Worm (Caenorhabditis elegans) whole organism, L3 larva: ENCODE data around the gene che-10.

Experiments used
- R02D3.7 ChIP-seq: fragments of 150-350 bp; optimal IDR thresholded peaks from 2 replicates; lab custom pipeline; 2014; ENCODE audit warnings: missing biosample characterization, missing genetic modification characterization
- ZK546.5 ChIP-seq: sonication (generic microtip); optimal IDR thresholded peaks from 2 replicates; lab custom pipeline; 2017; ENCODE audit warnings: missing biosample characterization, missing genetic modification characterization
- aly-2 ChIP-seq: fragments of 150-350 bp; optimal IDR thresholded peaks from 2 replicates; lab custom pipeline; 2014; ENCODE audit warnings: missing biosample characterization, missing genetic modification characterization
- ama-1 ChIP-seq: fragments of 150-350 bp; optimal IDR thresholded peaks from 2 replicates; lab custom pipeline; 2018
- ceh-28 ChIP-seq: fragments of 150-350 bp; optimal IDR thresholded peaks from 2 replicates; lab custom pipeline; 2014; ENCODE audit warnings: missing biosample characterization, missing genetic modification reagents, missing genetic modification characterization
- ceh-9 ChIP-seq: sonication (generic microtip); optimal IDR thresholded peaks from 2 replicates; lab custom pipeline; 2018; ENCODE audit warnings: missing biosample characterization, missing genetic modification characterization
- daf-12 ChIP-seq: fragments of 150-350 bp; optimal IDR thresholded peaks from 2 replicates; lab custom pipeline; 2014; ENCODE audit warnings: missing biosample characterization, missing genetic modification reagents, missing genetic modification characterization
- egl-5 ChIP-seq: fragments of 150-350 bp; optimal IDR thresholded peaks from 2 replicates; lab custom pipeline; 2017; ENCODE audit warnings: missing biosample characterization, missing genetic modification reagents, missing genetic modification characterization, inconsistent platforms
- elt-1 ChIP-seq: fragments of 150-350 bp; optimal IDR thresholded peaks from 2 replicates; lab custom pipeline; 2014; ENCODE audit warnings: missing biosample characterization, missing genetic modification characterization
- elt-2 ChIP-seq: sonication (generic microtip); optimal IDR thresholded peaks from 2 replicates; lab custom pipeline; 2016; ENCODE audit warnings: missing genetic modification reagents, mild to moderate bottlenecking, missing genetic modification characterization, missing compliant biosample characterization
- elt-3 ChIP-seq, 3 experiments: fragments of 150-350 bp in 1 of 3; sonication (generic microtip) in 2 of 3; optimal IDR thresholded peaks; 2 replicates in 2 of 3; 4 replicates in 1 of 3; lab custom pipeline; 2014 to 2017; ENCODE audit warnings: missing biosample characterization in 3 of 3, missing genetic modification characterization in 3 of 3
- fkh-10 ChIP-seq: sonication (generic microtip); optimal IDR thresholded peaks from 2 replicates; lab custom pipeline; 2017; ENCODE audit warnings: missing biosample characterization, missing genetic modification reagents, missing genetic modification characterization
- fkh-2 ChIP-seq: fragments of 150-350 bp; optimal IDR thresholded peaks from 2 replicates; lab custom pipeline; 2014; ENCODE audit warnings: missing biosample characterization, missing genetic modification reagents, missing genetic modification characterization
- hmg-11 ChIP-seq: sonication (generic microtip); optimal IDR thresholded peaks from 2 replicates; lab custom pipeline; 2016; ENCODE audit warnings: missing genetic modification characterization, missing compliant biosample characterization
- jun-1 ChIP-seq: fragments of 150-350 bp; optimal IDR thresholded peaks from 2 replicates; lab custom pipeline; 2014; ENCODE audit warnings: missing biosample characterization, missing genetic modification reagents, missing genetic modification characterization
- lin-15B ChIP-seq: fragments of 150-350 bp; optimal IDR thresholded peaks from 2 replicates; lab custom pipeline; 2014; ENCODE audit warnings: missing biosample characterization, missing genetic modification characterization
- lin-39 ChIP-seq: fragments of 150-350 bp; optimal IDR thresholded peaks from 2 replicates; lab custom pipeline; 2018; ENCODE audit warnings: missing biosample characterization, missing genetic modification reagents, missing genetic modification characterization
- lsy-12 ChIP-seq: sonication (generic microtip); optimal IDR thresholded peaks from 2 replicates; lab custom pipeline; 2016; ENCODE audit warnings: mild to moderate bottlenecking, missing genetic modification characterization, missing compliant biosample characterization
- mdl-1 ChIP-seq: fragments of 150-350 bp; optimal IDR thresholded peaks from 2 replicates; lab custom pipeline; 2014; ENCODE audit warnings: missing biosample characterization, missing genetic modification characterization
- mml-1 ChIP-seq: fragments of 150-350 bp; sonication (generic microtip); optimal IDR thresholded peaks from 3 replicates; lab custom pipeline; 2014; ENCODE audit warnings: missing biosample characterization, missing genetic modification characterization
- nhr-11 ChIP-seq: fragments of 150-350 bp; optimal IDR thresholded peaks from 2 replicates; lab custom pipeline; 2014; ENCODE audit warnings: missing biosample characterization, missing genetic modification characterization
- nhr-237 ChIP-seq: fragments of 150-350 bp; optimal IDR thresholded peaks from 2 replicates; lab custom pipeline; 2014; ENCODE audit warnings: missing biosample characterization, missing genetic modification characterization
- nhr-43 ChIP-seq: sonication (generic microtip); optimal IDR thresholded peaks from 2 replicates; lab custom pipeline; 2016; ENCODE audit warnings: mild to moderate bottlenecking, missing genetic modification characterization, missing compliant biosample characterization; ENCODE audit not compliant: poor library complexity, severe bottlenecking
- nhr-67 ChIP-seq: fragments of 150-350 bp; optimal IDR thresholded peaks from 2 replicates; lab custom pipeline; 2014; ENCODE audit warnings: missing biosample characterization, missing genetic modification characterization
- nhr-76 ChIP-seq: fragments of 150-350 bp; sonication (generic microtip); optimal IDR thresholded peaks from 5 replicates; lab custom pipeline; 2014; ENCODE audit warnings: missing biosample characterization, missing genetic modification characterization
- nhr-77 ChIP-seq: fragments of 150-350 bp; optimal IDR thresholded peaks from 2 replicates; lab custom pipeline; 2014; ENCODE audit warnings: missing biosample characterization, missing genetic modification characterization
- pha-4 ChIP-seq: fragments of 150-350 bp; optimal IDR thresholded peaks from 2 replicates; lab custom pipeline; 2014; ENCODE audit warnings: missing biosample characterization, missing genetic modification reagents, missing genetic modification characterization
- pqm-1 ChIP-seq: fragments of 150-350 bp; optimal IDR thresholded peaks from 2 replicates; lab custom pipeline; 2017; ENCODE audit warnings: missing biosample characterization, missing genetic modification characterization, inconsistent platforms
- skn-1 ChIP-seq: fragments of 150-350 bp; optimal IDR thresholded peaks from 2 replicates; lab custom pipeline; 2014; ENCODE audit warnings: missing biosample characterization, missing genetic modification characterization
- snpc-4 ChIP-seq: fragments of 150-350 bp; optimal IDR thresholded peaks from 2 replicates; lab custom pipeline; 2014; ENCODE audit warnings: missing biosample characterization, missing genetic modification characterization
- tbx-2 ChIP-seq: sonication (generic microtip); optimal IDR thresholded peaks from 2 replicates; lab custom pipeline; 2016; ENCODE audit warnings: mild to moderate bottlenecking, missing genetic modification characterization, missing compliant biosample characterization
- unc-39 ChIP-seq: sonication (generic microtip); optimal IDR thresholded peaks from 4 replicates; lab custom pipeline; 2017; ENCODE audit warnings: missing biosample characterization, missing genetic modification characterization
- unc-62 ChIP-seq: fragments of 150-350 bp; sonication (generic microtip); optimal IDR thresholded peaks from 4 replicates; lab custom pipeline; 2014; ENCODE audit warnings: missing biosample characterization, missing genetic modification reagents, missing genetic modification characterization
- zag-1 ChIP-seq: fragments of 150-350 bp; optimal IDR thresholded peaks from 2 replicates; lab custom pipeline; 2014; ENCODE audit warnings: missing biosample characterization, missing genetic modification characterization
- ztf-11 ChIP-seq: fragments of 150-350 bp; optimal IDR thresholded peaks from 2 replicates; lab custom pipeline; 2014; ENCODE audit warnings: missing biosample characterization, missing genetic modification characterization
- ztf-4 ChIP-seq: fragments of 150-350 bp; optimal IDR thresholded peaks from 2 replicates; lab custom pipeline; 2014; ENCODE audit warnings: missing biosample characterization, missing genetic modification characterization

Gene che-10

DNA sequence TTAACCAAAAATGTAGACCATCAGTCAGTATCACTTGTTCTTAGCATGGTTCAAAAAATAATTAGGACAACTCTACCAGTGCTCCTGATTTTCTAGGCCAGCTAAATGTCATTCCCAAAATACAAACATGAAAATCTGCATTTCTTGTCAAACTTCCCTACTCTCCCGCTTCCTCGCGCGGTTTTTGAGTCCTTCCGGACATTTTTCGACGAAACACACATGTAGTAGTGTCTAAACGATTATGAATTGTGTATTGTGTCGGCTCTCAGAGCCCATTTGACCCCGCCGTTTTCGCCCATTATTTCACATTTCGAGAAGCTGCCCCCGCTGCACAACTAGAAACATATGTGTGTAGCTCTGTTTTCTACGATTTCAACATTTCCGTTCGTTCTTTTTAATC is 11.5 kb downstream of the che-10 start, which contains the start of gene F35D11.1:
Gene F35D11.1, plus strand, starts transcription at position 301 of the 400 bp plus-strand sequence.
- TF ChIP-seq ceh-9 (tag; lab: Kevin White, UChicago) (no peak), R02D3.7 (no peak), hmg-11 (tag; lab: Kevin White, UChicago) (no peak), nhr-237 (tag; lab: Kevin White, UChicago) (no peak), nhr-76 (tag; lab: Kevin White, UChicago) (no peak), lsy-12 (no peak), ztf-4 (tag; lab: Kevin White, UChicago) (no peak), mml-1 (tag; lab: Kevin White, UChicago) (no peak), nhr-67 (tag; lab: Kevin White, UChicago) (no peak), ztf-11 (tag; lab: Kevin White, UChicago) (no peak), tbx-2 (tag; lab: Kevin White, UChicago) (no peak), fkh-2 (tag; lab: Kevin White, UChicago) (no peak), ceh-28 (tag; lab: Kevin White, UChicago) (no peak), elt-1 (tag; lab: Kevin White, UChicago) (no peak), ZK546.5 (tag; lab: Kevin White, UChicago) (no peak)

ce11 chrII:4621650-4622049 is 16.5 kb downstream of the che-10 start, which contains the start of gene clec-139:
clec-139 (minus strand) TSS chrII:4621750.
- no peak for TF ChIP-seq mdl-1
- no peak for TF ChIP-seq nhr-76 (tag; lab: Kevin White, UChicago)
- no peak for TF ChIP-seq unc-62 (GFP tag; lab: Kevin White, UChicago)
- no peak for TF ChIP-seq aly-2 (tag; lab: Kevin White, UChicago)
- TF ChIP-seq unc-39, result no peak
- no peak for TF ChIP-seq lin-15B (tag; lab: Kevin White, UChicago)
- TF ChIP-seq daf-12 (tag; lab: Kevin White, UChicago), result no peak
- TF ChIP-seq egl-5 (tag; lab: Kevin White, UChicago), result no peak
- TF ChIP-seq nhr-11 (tag; lab: Kevin White, UChicago), result no peak
- TF ChIP-seq nhr-77 (tag; lab: Kevin White, UChicago), result no peak
- no peak for TF ChIP-seq ZK546.5 (tag; lab: Kevin White, UChicago)
- TF ChIP-seq elt-3 (tag; optimal IDR thresholded peaks at IDR 0.05; lab: Kevin White, UChicago), result no peak
- TF ChIP-seq pqm-1 (tag; lab: Kevin White, UChicago), result no peak
- no peak for TF ChIP-seq fkh-10 (GFP tag; lab: Kevin White, UChicago)

DNA sequence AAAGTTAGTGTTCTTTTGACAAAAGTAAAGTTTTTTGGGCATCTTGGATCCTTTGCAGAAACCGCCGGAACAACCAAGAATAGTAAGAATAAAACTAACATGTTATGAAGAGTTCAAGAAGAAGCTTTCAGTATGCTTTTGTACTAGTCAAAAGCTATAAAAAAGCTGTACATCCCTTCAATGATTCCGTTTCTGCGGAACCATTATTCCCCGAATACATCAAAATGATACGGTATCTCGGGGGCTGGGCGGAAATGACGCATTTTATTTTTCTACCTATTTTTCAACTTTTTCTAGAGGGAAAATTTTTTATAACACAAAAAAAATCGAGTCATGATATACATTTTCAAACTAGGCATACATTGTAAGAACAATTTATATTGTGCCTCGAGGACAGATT is 18.4 kb downstream of the che-10 start, which contains the start of gene clec-138:
Gene clec-138, minus strand, starts transcription at position 101 of the 400 bp plus-strand sequence.
- TF ChIP-seq R02D3.7, result no peak
- no peak for TF ChIP-seq hmg-11 (tag; lab: Kevin White, UChicago)
- TF ChIP-seq tbx-2 (tag; lab: Kevin White, UChicago), result no peak
- TF ChIP-seq ztf-11 (tag; lab: Kevin White, UChicago), result no peak
- TF ChIP-seq nhr-76 (tag; lab: Kevin White, UChicago), result no peak
- no peak for TF ChIP-seq jun-1 (tag; lab: Kevin White, UChicago)
- TF ChIP-seq nhr-43 (tag; lab: Kevin White, UChicago), result no peak
- no peak for TF ChIP-seq elt-1 (tag; lab: Kevin White, UChicago)
- no peak for TF ChIP-seq skn-1 (tag; lab: Kevin White, UChicago)
- TF ChIP-seq, all 47 proteins: peak for 0

DNA sequence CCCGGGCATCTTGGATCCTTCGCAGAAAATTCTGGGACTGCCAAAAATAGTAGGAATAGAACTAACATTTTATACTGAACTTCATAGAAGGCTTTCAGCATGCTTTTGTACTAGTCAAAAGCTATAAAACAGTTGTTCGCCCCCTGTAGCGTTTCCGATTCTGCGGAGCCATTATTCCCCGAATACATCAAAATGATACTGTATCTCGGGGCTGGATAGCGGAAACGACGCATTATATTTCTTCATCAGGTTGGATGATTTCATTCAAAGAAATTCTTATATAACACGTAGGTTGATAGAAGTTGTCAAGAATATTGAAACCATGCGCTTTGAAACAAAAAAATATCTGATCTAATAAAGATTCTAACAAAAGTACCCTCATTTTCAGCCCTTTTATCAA is 20.2 kb downstream of the che-10 start, which contains the start of gene clec-137:
Gene clec-137, minus strand, starts transcription at position 101 of the 400 bp plus-strand sequence.
- no peak for TF ChIP-seq elt-3 (tag; optimal IDR thresholded peaks at IDR 0.05; lab: Kevin White, UChicago)
- TF ChIP-seq ztf-4 (tag; lab: Kevin White, UChicago), result no peak
- no peak for TF ChIP-seq pqm-1 (tag; lab: Kevin White, UChicago)
- TF ChIP-seq lin-39, result no peak
- TF ChIP-seq tbx-2 (tag; lab: Kevin White, UChicago), result no peak
- no peak for TF ChIP-seq lsy-12
- no peak for TF ChIP-seq zag-1 (tag; lab: Kevin White, UChicago)
- TF ChIP-seq elt-2, result no peak
- TF ChIP-seq nhr-43 (tag; lab: Kevin White, UChicago), result no peak
- no peak for TF ChIP-seq snpc-4 (tag; lab: Kevin White, UChicago)
- TF ChIP-seq ama-1 (lab: Kevin White, UChicago), result no peak
- TF ChIP-seq ztf-11 (tag; lab: Kevin White, UChicago), result no peak
- TF ChIP-seq nhr-11 (tag; lab: Kevin White, UChicago), result no peak
- TF ChIP-seq unc-39, result no peak
- no peak for TF ChIP-seq pha-4
- no peak for TF ChIP-seq unc-62 (GFP tag; lab: Kevin White, UChicago)
- TF ChIP-seq, all 47 proteins: peak for 0
